Fruit fly (Drosophila melanogaster): ENCODE data around the gene elm.

Gene elm

DNA sequence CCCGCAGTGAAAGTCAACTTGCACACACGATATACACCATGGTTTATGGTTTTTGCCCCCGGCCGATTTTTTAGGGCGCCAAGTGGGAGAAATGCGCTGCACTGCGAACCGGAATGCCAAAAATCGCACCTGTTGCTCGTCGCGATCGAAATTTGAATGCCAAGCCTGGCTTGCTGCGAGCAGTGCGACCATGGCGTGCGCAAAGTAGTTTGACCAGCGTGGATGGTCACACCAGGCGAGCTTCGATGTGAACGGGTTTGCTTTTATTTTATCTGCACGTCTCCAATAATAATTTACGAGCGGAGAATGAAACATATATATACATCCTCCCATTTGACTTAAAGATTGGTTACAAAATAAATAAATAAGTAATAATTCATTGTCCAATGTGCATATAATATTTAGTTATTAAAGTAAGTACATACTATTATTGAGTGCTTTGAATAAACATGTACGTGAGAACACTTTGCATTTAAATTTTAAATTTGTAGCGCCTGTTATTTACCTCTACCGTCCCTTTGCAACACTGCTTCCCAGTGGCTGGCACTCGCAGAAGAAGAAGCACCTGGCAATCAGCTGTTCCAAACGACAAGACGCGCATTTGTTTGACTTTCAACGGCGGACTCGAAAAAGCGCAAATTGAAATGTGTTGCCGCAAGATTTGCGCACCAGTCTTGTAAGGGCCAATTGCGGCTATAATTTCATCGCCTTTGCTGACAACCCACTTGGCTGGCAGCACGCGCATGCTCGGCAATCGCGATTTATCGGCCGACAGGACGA, 30.8 kb upstream of the elm start, which contains the start of the genes Rab23 and plx (continued):
- peak; percentile 37 for TF ChIP-seq lilli (GFP tag; optimal IDR thresholded peaks at IDR 0.05)
- TF ChIP-seq NFAT (GFP tag; IDR thresholded peaks at IDR 0.05), result 0 out of 2 replicates have a peak, but pooled peaks have one; percentile 2
- no peak for TF ChIP-seq CG2875 (GFP tag; optimal IDR thresholded peaks at IDR 0.05)
- no peak for TF ChIP-seq Dbx (GFP tag; IDR thresholded peaks at IDR 0.05)
- TF ChIP-seq CG34422 (GFP tag; IDR thresholded peaks at IDR 0.05), result no peak
- no peak for TF ChIP-seq en (GFP tag; optimal IDR thresholded peaks at IDR 0.05)
- TF ChIP-seq tio (GFP tag; optimal IDR thresholded peaks at IDR 0.05), result no peak
- peak; percentile 4 for TF ChIP-seq CG9727 (GFP tag; optimal IDR thresholded peaks at IDR 0.05)
- peak; percentile 98 for TF ChIP-seq CG10267 (tag; optimal IDR thresholded peaks at IDR 0.05)
- peak; percentile 26; the same call in 1 of the 2 replicates for TF ChIP-seq Ptx1 (GFP tag; IDR thresholded peaks at IDR 0.05)
- peak; percentile 79 for TF ChIP-seq CG3847 (GFP tag; IDR thresholded peaks at IDR 0.05)
- TF ChIP-seq Med (GFP tag), result peak; percentile 59
- TF ChIP-seq CG6689 (GFP tag; IDR thresholded peaks at IDR 0.05), result no peak
- peak; percentile 93 for TF ChIP-seq pzg (GFP tag; optimal IDR thresholded peaks at IDR 0.05)
- TF ChIP-seq gcm2 (GFP tag; optimal IDR thresholded peaks at IDR 0.05), result no peak
- no peak for TF ChIP-seq Sox100B (GFP tag; optimal IDR thresholded peaks at IDR 0.05)
- no peak for TF ChIP-seq gcm (GFP tag; optimal IDR thresholded peaks at IDR 0.05)
- peak; percentile 76 for TF ChIP-seq gfzf (GFP tag; optimal IDR thresholded peaks at IDR 0.05)
- TF ChIP-seq CG10366 (GFP tag; IDR thresholded peaks at IDR 0.05), result no peak
- TF ChIP-seq CG1647 (GFP tag; optimal IDR thresholded peaks at IDR 0.05), result no peak
- TF ChIP-seq gem (tag; optimal IDR thresholded peaks at IDR 0.05), result peak; percentile 27
- TF ChIP-seq CG9797 (GFP tag; optimal IDR thresholded peaks at IDR 0.05), result peak; percentile 84
- TF ChIP-seq Kr (GFP tag; optimal IDR thresholded peaks at IDR 0.05), result no peak
- no peak for TF ChIP-seq Six4 (GFP tag; optimal IDR thresholded peaks at IDR 0.05)
- TF ChIP-seq ken (GFP tag; IDR thresholded peaks at IDR 0.05), result 0 out of 3 replicates have a peak, but pooled peaks have one; percentile 24
- TF ChIP-seq CG4854 (GFP tag; optimal IDR thresholded peaks at IDR 0.05), result no peak
- peak; percentile 28 for TF ChIP-seq NfI (GFP tag; optimal IDR thresholded peaks at IDR 0.05)
- TF ChIP-seq Dll (GFP tag; IDR thresholded peaks at IDR 0.05; ENCODE audit: partially characterized antibody), result 0 out of 4 replicates have a peak, but pooled peaks have one; percentile 26
- TF ChIP-seq tin (GFP tag; optimal IDR thresholded peaks at IDR 0.05), result peak; percentile 26
- TF ChIP-seq CG7745 (tag; optimal IDR thresholded peaks at IDR 0.05), result no peak
- TF ChIP-seq CG12942 (GFP tag; optimal IDR thresholded peaks at IDR 0.05), result no peak
- TF ChIP-seq nerfin-1 (tag; optimal IDR thresholded peaks at IDR 0.05), result no peak
- peak; percentile 40 for TF ChIP-seq ERR (GFP tag; optimal IDR thresholded peaks at IDR 0.05)
- TF ChIP-seq CG1832 (GFP tag; optimal IDR thresholded peaks at IDR 0.05), result no peak
- no peak for TF ChIP-seq CG8290 (GFP tag; optimal IDR thresholded peaks at IDR 0.05)
- TF ChIP-seq CG8290 (tag; optimal IDR thresholded peaks at IDR 0.05), result peak in 1 of 2 experiments; percentile 56
- no peak for TF ChIP-seq Camta (GFP tag; optimal IDR thresholded peaks at IDR 0.05)
- TF ChIP-seq slbo (GFP tag; IDR thresholded peaks at IDR 0.05), result 0 out of 2 replicates have a peak, but pooled peaks have one; percentile 3
- TF ChIP-seq CoRest (tag; optimal IDR thresholded peaks at IDR 0.05), result peak; percentile 49
- TF ChIP-seq H2.0 (GFP tag; IDR thresholded peaks at IDR 0.05), result no peak
- TF ChIP-seq klu (GFP tag; IDR thresholded peaks at IDR 0.05), result no peak
- TF ChIP-seq CG9609 (GFP tag; optimal IDR thresholded peaks at IDR 0.05), result no peak
- TF ChIP-seq Hr51 (GFP tag; optimal IDR thresholded peaks at IDR 0.05), result peak in 1 of 2 experiments; percentile 0
- peak; percentile 13 for TF ChIP-seq bcd (GFP tag; optimal IDR thresholded peaks at IDR 0.05)
- no peak for TF ChIP-seq CG5180 (GFP tag; optimal IDR thresholded peaks at IDR 0.05)
- no peak for TF ChIP-seq Oaz (GFP tag; IDR thresholded peaks at IDR 0.05)
- TF ChIP-seq CG16813 (GFP tag; IDR thresholded peaks at IDR 0.05; ENCODE audit: partially characterized antibody), result 0 out of 3 replicates have a peak, but pooled peaks have one; percentile 25
- peak; percentile 97 for TF ChIP-seq ewg (GFP tag; optimal IDR thresholded peaks at IDR 0.05)
- TF ChIP-seq Hmr (GFP tag; optimal IDR thresholded peaks at IDR 0.05), result peak; percentile 47

Data from whole organism, embryonic.